Fruit fly (Drosophila melanogaster): ENCODE data around the gene CG11134.

The CG11134 gene

DNA sequence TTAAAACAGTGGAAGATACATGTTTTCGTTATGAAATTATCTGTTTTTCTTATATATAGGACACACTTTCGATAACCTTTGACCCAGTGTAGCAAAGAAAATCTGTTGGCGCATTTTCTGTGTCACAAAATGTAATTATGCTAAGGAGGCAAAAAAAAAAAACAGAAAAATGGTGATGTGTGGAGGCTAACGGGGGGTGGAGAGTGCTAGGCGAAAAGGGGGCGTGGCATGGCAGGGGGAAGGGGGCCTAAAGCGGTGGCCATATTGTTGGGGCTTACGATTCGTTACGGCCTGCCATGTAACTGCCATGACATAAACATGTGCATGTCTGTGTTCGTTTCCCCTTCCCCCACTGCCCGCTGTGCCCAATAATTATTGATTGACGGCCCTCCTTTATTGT, 27.5 kb downstream of the CG11134 start:
- TF ChIP-seq CG42726 (GFP tag; IDR thresholded peaks at IDR 0.05; ENCODE audit: partially characterized antibody) (0 out of 2 replicates have a peak, but pooled peaks have one; percentile 13), sim (GFP tag; IDR thresholded peaks at IDR 0.05) (no peak), crol (GFP tag; IDR thresholded peaks at IDR 0.05) (peak; percentile 75), chinmo (GFP tag; IDR thresholded peaks at IDR 0.05; ENCODE audit: partially characterized antibody) (0 out of 4 replicates have a peak, but pooled peaks have one; percentile 39), CG34422 (GFP tag; IDR thresholded peaks at IDR 0.05) (0 out of 3 replicates have a peak, but pooled peaks have one; percentile 7), CG9797 (GFP tag; optimal IDR thresholded peaks at IDR 0.05) (no peak), CG32772 (GFP tag; IDR thresholded peaks at IDR 0.05) (peak; percentile 32; the same call in 1 of the 2 replicates), al (GFP tag; IDR thresholded peaks at IDR 0.05) (no peak), esg (GFP tag; conservative IDR thresholded peaks at IDR 0.05) (0 out of 2 replicates have a peak, but pooled peaks have one; percentile 6)

DNA sequence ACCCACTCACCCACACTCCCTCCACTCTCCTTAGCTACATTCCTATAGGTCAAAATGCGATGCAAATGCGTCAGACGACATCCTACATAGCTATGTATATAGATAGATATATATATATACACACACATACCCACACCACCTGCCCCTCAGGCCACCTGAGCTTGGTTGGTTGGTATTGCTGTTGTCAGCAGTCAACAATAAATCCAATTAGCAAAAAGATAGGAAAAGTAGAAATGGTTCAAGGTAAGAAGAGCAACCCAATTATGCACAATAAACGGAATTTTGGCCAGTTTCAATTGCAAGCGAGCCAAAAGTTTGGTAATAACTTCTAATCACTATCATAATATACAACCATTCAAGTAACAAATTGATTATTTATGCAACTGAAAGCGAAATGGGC, 28.8 kb downstream of the CG11134 start:
- no peak for TF ChIP-seq danr (GFP tag; IDR thresholded peaks at IDR 0.05)
- TF ChIP-seq gfzf (GFP tag; optimal IDR thresholded peaks at IDR 0.05), result no peak
- no peak for TF ChIP-seq Lim3 (GFP tag; IDR thresholded peaks at IDR 0.05)
- TF ChIP-seq CoRest (tag; optimal IDR thresholded peaks at IDR 0.05), result no peak
- no peak for TF ChIP-seq ind (GFP tag; optimal IDR thresholded peaks at IDR 0.05)
- TF ChIP-seq CG14965 (GFP tag; optimal IDR thresholded peaks at IDR 0.05; ENCODE audit: borderline replicate concordance), result no peak
- no peak for TF ChIP-seq Dbx (GFP tag; IDR thresholded peaks at IDR 0.05)
- TF ChIP-seq Tbp (GFP tag; optimal IDR thresholded peaks at IDR 0.05), result no peak
- TF ChIP-seq esg (GFP tag; conservative IDR thresholded peaks at IDR 0.05), result no peak
- no peak for TF ChIP-seq Six4 (GFP tag; optimal IDR thresholded peaks at IDR 0.05)
- TF ChIP-seq so (GFP tag; IDR thresholded peaks at IDR 0.05), result no peak
- TF ChIP-seq abd-A (tag; optimal IDR thresholded peaks at IDR 0.05), result no peak

DNA sequence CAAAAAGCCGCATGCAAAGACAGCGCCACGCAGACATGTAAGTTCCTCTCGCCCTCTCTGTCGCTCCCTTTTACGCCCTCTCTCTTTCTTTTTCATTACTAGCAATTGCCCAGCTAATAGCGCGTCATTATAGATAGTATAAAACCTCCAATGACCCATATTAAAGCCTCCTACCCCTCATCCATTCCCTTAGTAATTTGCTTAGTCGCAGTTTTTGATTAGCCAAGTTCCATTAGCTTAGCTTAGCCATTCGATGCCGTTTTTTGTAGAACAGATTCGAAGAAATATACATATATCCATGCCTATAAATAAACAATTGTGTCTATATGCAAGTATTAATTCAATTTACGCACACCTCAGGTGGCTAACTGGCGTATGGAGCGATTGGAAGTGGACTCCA, 33.0 kb downstream of the CG11134 start:
- no peak for TF ChIP-seq BtbVII (GFP tag; optimal IDR thresholded peaks at IDR 0.05)
- TF ChIP-seq CG13287 (GFP tag; IDR thresholded peaks at IDR 0.05; ENCODE audit: partially characterized antibody), result no peak
- no peak for TF ChIP-seq CG15514 (GFP tag; optimal IDR thresholded peaks at IDR 0.05)
- TF ChIP-seq CTCF (GFP tag; optimal IDR thresholded peaks at IDR 0.05), result no peak
- TF ChIP-seq en (GFP tag; optimal IDR thresholded peaks at IDR 0.05), result no peak
- no peak for TF ChIP-seq CG7786 (GFP tag; optimal IDR thresholded peaks at IDR 0.05)
- no peak for TF ChIP-seq hth (optimal IDR thresholded peaks at IDR 0.05)
- no peak for TF ChIP-seq CG14014 (GFP tag; IDR thresholded peaks at IDR 0.05)
- TF ChIP-seq bbx (GFP tag; IDR thresholded peaks at IDR 0.05; ENCODE audit: partially characterized antibody), result no peak
- TF ChIP-seq oc (tag; optimal IDR thresholded peaks at IDR 0.05), result no peak
- TF ChIP-seq tup (GFP tag; optimal IDR thresholded peaks at IDR 0.05), result no peak
- TF ChIP-seq CG14050 (GFP tag; IDR thresholded peaks at IDR 0.05), result no peak
- no peak for TF ChIP-seq CG13296 (GFP tag; optimal IDR thresholded peaks at IDR 0.05)
- TF ChIP-seq Abd-B (GFP tag; optimal IDR thresholded peaks at IDR 0.05), result no peak
- TF ChIP-seq ash1 (GFP tag; optimal IDR thresholded peaks at IDR 0.05), result no peak
- no peak for TF ChIP-seq CG4360 (GFP tag; IDR thresholded peaks at IDR 0.05)
- TF ChIP-seq CG10321 (GFP tag; IDR thresholded peaks at IDR 0.05), result no peak
- no peak for TF ChIP-seq Sox100B (GFP tag; optimal IDR thresholded peaks at IDR 0.05)
- no peak for TF ChIP-seq Mrtf (GFP tag; IDR thresholded peaks at IDR 0.05)
- no peak for TF ChIP-seq Neu2 (GFP tag; optimal IDR thresholded peaks at IDR 0.05; ENCODE audit: borderline replicate concordance)

Measured in whole organism, embryonic.